Fruit fly (Drosophila melanogaster) whole organism, embryonic: ENCODE data around the gene CG11892.

Experiments
- CG10147 ChIP-seq: fragments of 200-800 bp; sonication (Bioruptor generic); optimal IDR thresholded peaks from 2 replicates; lab custom pipeline; 2019; ENCODE audit warnings: missing biosample characterization, mild to moderate bottlenecking, missing genetic modification characterization, moderate library complexity
- CG10209 ChIP-seq: fragments of 200-800 bp; sonication (Bioruptor generic); optimal IDR thresholded peaks from 3 replicates; lab custom pipeline; 2017; ENCODE audit warnings: missing biosample characterization, mild to moderate bottlenecking, missing genetic modification characterization, missing genetic modification reagents
- CG1024 ChIP-seq: fragments of 200-800 bp; sonication (Bioruptor generic); IDR thresholded peaks from 2 replicates; pipeline ENCODE4 v1.3.6; 2022; ENCODE audit warnings: missing biosample characterization, missing genetic modification characterization
- CG10321 ChIP-seq: fragments of 200-800 bp; sonication (Bioruptor generic); IDR thresholded peaks from 2 replicates; pipeline ENCODE4 v1.3.6; 2022; ENCODE audit warnings: missing biosample characterization, missing genetic modification characterization
- CG10543 ChIP-seq: fragments of 200-800 bp; sonication (Bioruptor generic); optimal IDR thresholded peaks from 3 replicates; lab custom pipeline; 2017; ENCODE audit warnings: missing biosample characterization, mild to moderate bottlenecking, missing genetic modification characterization, moderate library complexity
- CG11723 ChIP-seq: fragments of 200-800 bp; sonication (Bioruptor generic); optimal IDR thresholded peaks from 2 replicates; lab custom pipeline; 2017; ENCODE audit warnings: missing biosample characterization, mild to moderate bottlenecking, missing genetic modification characterization
- CG13123 ChIP-seq: fragments of 200-800 bp; sonication (Bioruptor generic); optimal IDR thresholded peaks from 2 replicates; lab custom pipeline; 2016; ENCODE audit warnings: missing biosample characterization, missing genetic modification characterization
- CG13894 ChIP-seq: fragments of 200-800 bp; sonication (Bioruptor generic); optimal IDR thresholded peaks from 3 replicates; lab custom pipeline; 2018; ENCODE audit warnings: missing biosample characterization, mild to moderate bottlenecking, missing genetic modification characterization, moderate library complexity
- CG14965 ChIP-seq: fragments of 200-800 bp; sonication (Bioruptor generic); optimal IDR thresholded peaks from 2 replicates; lab custom pipeline; 2016; ENCODE audit warnings: missing biosample characterization, missing genetic modification characterization, borderline replicate concordance
- CG15011 ChIP-seq: fragments of 200-800 bp; sonication (Bioruptor generic); optimal IDR thresholded peaks from 3 replicates; lab custom pipeline; 2018; ENCODE audit warnings: missing biosample characterization, mild to moderate bottlenecking, missing genetic modification characterization
- CG16863 ChIP-seq: fragments of 200-800 bp; sonication (Bioruptor generic); optimal IDR thresholded peaks from 3 replicates; lab custom pipeline; 2016; ENCODE audit warnings: missing biosample characterization, missing genetic modification characterization
- CG17568 ChIP-seq: fragments of 200-800 bp; sonication (Bioruptor generic); optimal IDR thresholded peaks from 2 replicates; lab custom pipeline; 2018; ENCODE audit warnings: missing biosample characterization, mild to moderate bottlenecking, missing genetic modification characterization, moderate library complexity
- CG17829 ChIP-seq: fragments of 200-800 bp; optimal IDR thresholded peaks from 2 replicates; lab custom pipeline; 2019; ENCODE audit warnings: missing biosample characterization, mild to moderate bottlenecking, missing genetic modification characterization, moderate library complexity
- CG1832 ChIP-seq: fragments of 200-800 bp; sonication (Bioruptor generic); optimal IDR thresholded peaks from 2 replicates; lab custom pipeline; 2017; ENCODE audit warnings: missing biosample characterization, mild to moderate bottlenecking, missing genetic modification characterization, inconsistent platforms
- CG18619 ChIP-seq: fragments of 200-800 bp; sonication (Bioruptor generic); optimal IDR thresholded peaks from 3 replicates; lab custom pipeline; 2017; ENCODE audit warnings: missing biosample characterization, mild to moderate bottlenecking, missing genetic modification characterization
- CG3726 ChIP-seq: fragments of 200-800 bp; sonication (Bioruptor generic); IDR thresholded peaks from 3 replicates; pipeline ENCODE4, ENCODE4 v1.3.6; 2022; ENCODE audit warnings: missing biosample characterization, missing genetic modification characterization
- CG4424 ChIP-seq: fragments of 200-800 bp; sonication (Bioruptor generic); optimal IDR thresholded peaks from 3 replicates; lab custom pipeline; 2016; ENCODE audit warnings: missing biosample characterization, missing genetic modification characterization
- CG6854 ChIP-seq: fragments of 200-800 bp; sonication (Bioruptor generic); optimal IDR thresholded peaks from 3 replicates; lab custom pipeline; 2017; ENCODE audit warnings: missing biosample characterization, mild to moderate bottlenecking, missing genetic modification characterization
- CG7839 ChIP-seq: fragments of 200-800 bp; sonication (Bioruptor generic); optimal IDR thresholded peaks from 3 replicates; lab custom pipeline; 2018; ENCODE audit warnings: missing biosample characterization, mild to moderate bottlenecking, missing genetic modification characterization, moderate library complexity
- CG8359 ChIP-seq: fragments of 200-800 bp; sonication (Bioruptor generic); optimal IDR thresholded peaks from 2 replicates; lab custom pipeline; 2017; ENCODE audit warnings: missing biosample characterization, mild to moderate bottlenecking, missing genetic modification characterization, borderline replicate concordance
- CG8924 ChIP-seq: fragments of 200-800 bp; optimal IDR thresholded peaks from 3 replicates; lab custom pipeline; 2019; ENCODE audit warnings: missing biosample characterization, mild to moderate bottlenecking, missing genetic modification characterization, moderate library complexity
- CHES-1-like ChIP-seq: fragments of 200-800 bp; sonication (Bioruptor generic); optimal IDR thresholded peaks from 2 replicates; lab custom pipeline; 2016; ENCODE audit warnings: missing biosample characterization, missing genetic modification characterization
- D19A ChIP-seq: fragments of 200-800 bp; optimal IDR thresholded peaks from 3 replicates; lab custom pipeline; 2019; ENCODE audit warnings: missing biosample characterization, mild to moderate bottlenecking, missing genetic modification characterization, moderate library complexity
- E2f1 ChIP-seq: fragments of 200-800 bp; sonication (Bioruptor generic); IDR thresholded peaks from 2 replicates; pipeline ENCODE4 v1.3.6; 2022; ENCODE audit warnings: missing biosample characterization, missing genetic modification characterization
- Elba2 ChIP-seq: fragments of 200-800 bp; sonication (Bioruptor generic); optimal IDR thresholded peaks from 3 replicates; lab custom pipeline; 2016; ENCODE audit warnings: missing biosample characterization, missing genetic modification characterization
- Gsc ChIP-seq: fragments of 200-800 bp; sonication (Bioruptor generic); IDR thresholded peaks from 2 replicates; pipeline ENCODE4 v1.3.6; 2022; ENCODE audit warnings: missing biosample characterization, missing genetic modification characterization
- H15 ChIP-seq: fragments of 200-800 bp; sonication (Bioruptor generic); IDR thresholded peaks from 3 replicates; pipeline ENCODE4 v1.3.6; 2022; ENCODE audit warnings: missing biosample characterization, missing genetic modification characterization
- HmgZ ChIP-seq: fragments of 200-800 bp; sonication (Bioruptor generic); optimal IDR thresholded peaks from 2 replicates; lab custom pipeline; 2018; ENCODE audit warnings: missing biosample characterization, mild to moderate bottlenecking, missing genetic modification characterization
- Mad ChIP-seq: fragments of 200-800 bp; sonication (Bioruptor generic); optimal IDR thresholded peaks from 2 replicates; lab custom pipeline; 2016; ENCODE audit warnings: missing biosample characterization, missing genetic modification characterization
- Meics ChIP-seq: fragments of 200-800 bp; sonication (Bioruptor generic); optimal IDR thresholded peaks from 2 replicates; lab custom pipeline; 2017; ENCODE audit warnings: missing biosample characterization, mild to moderate bottlenecking, missing genetic modification characterization
- Myb ChIP-seq: fragments of 200-800 bp; sonication (Bioruptor generic); optimal IDR thresholded peaks from 2 replicates; lab custom pipeline; 2016; ENCODE audit warnings: missing biosample characterization, missing genetic modification characterization
- NK7.1 ChIP-seq: fragments of 200-800 bp; sonication (Bioruptor generic); optimal IDR thresholded peaks from 3 replicates; lab custom pipeline; 2016; ENCODE audit warnings: missing biosample characterization, missing genetic modification characterization
- Side ChIP-seq: fragments of 200-800 bp; sonication (Bioruptor generic); optimal IDR thresholded peaks from 2 replicates; lab custom pipeline; 2016; ENCODE audit warnings: missing biosample characterization, missing genetic modification characterization
- az2 ChIP-seq: fragments of 200-800 bp; sonication (Bioruptor generic); optimal IDR thresholded peaks from 3 replicates; lab custom pipeline; 2016; ENCODE audit warnings: missing biosample characterization, missing genetic modification characterization
- dm ChIP-seq: fragments of 200-800 bp; sonication (Bioruptor generic); optimal IDR thresholded peaks from 3 replicates; lab custom pipeline; 2016; ENCODE audit warnings: missing biosample characterization, missing genetic modification characterization
- dysf ChIP-seq: fragments of 200-800 bp; sonication (Bioruptor generic); IDR thresholded peaks from 3 replicates; pipeline ENCODE4 v1.3.6; 2022; ENCODE audit warnings: missing biosample characterization, missing genetic modification characterization
- en ChIP-seq: fragments of 200-800 bp; sonication (Bioruptor generic); optimal IDR thresholded peaks from 2 replicates; lab custom pipeline; 2016; ENCODE audit warnings: missing biosample characterization, missing genetic modification characterization
- knrl ChIP-seq: fragments of 200-800 bp; sonication (Bioruptor generic); IDR thresholded peaks from 3 replicates; pipeline ENCODE4 v1.3.6; 2022; ENCODE audit warnings: missing biosample characterization, missing genetic modification characterization; ENCODE audit not compliant: partially characterized antibody
- lov ChIP-seq, 2 experiments: fragments of 200-800 bp in 1 of 2; fragments of >200 bp in 1 of 2; sonication (Bioruptor generic) in 1 of 2; IDR thresholded peaks in 1 of 2; optimal IDR thresholded peaks in 1 of 2; 2 replicates in 1 of 2; 3 replicates in 1 of 2; pipeline versions ENCODE4 v1.3.6 to Lab custom; 2017 to 2022; ENCODE audit warnings: missing biosample characterization in 1 of 2, missing genetic modification characterization in 1 of 2
- nom ChIP-seq: fragments of 200-800 bp; sonication (Bioruptor generic); optimal IDR thresholded peaks from 2 replicates; lab custom pipeline; 2017; ENCODE audit warnings: missing biosample characterization, missing genetic modification characterization, mild to moderate bottlenecking, moderate library complexity, missing genetic modification reagents
- pzg ChIP-seq: fragments of 200-800 bp; sonication (Bioruptor generic); optimal IDR thresholded peaks from 3 replicates; lab custom pipeline; 2018; ENCODE audit warnings: missing biosample characterization, mild to moderate bottlenecking, missing genetic modification characterization, moderate library complexity
- shn ChIP-seq: fragments of 200-800 bp; sonication (Bioruptor generic); optimal IDR thresholded peaks from 3 replicates; lab custom pipeline; 2016; ENCODE audit warnings: missing biosample characterization, missing genetic modification characterization
- slbo ChIP-seq: fragments of 200-800 bp; sonication (Bioruptor generic); IDR thresholded peaks from 2 replicates; pipeline ENCODE4 v1.3.6; 2022; ENCODE audit warnings: missing biosample characterization, missing genetic modification characterization
- slou ChIP-seq: fragments of 200-800 bp; sonication (Bioruptor generic); optimal IDR thresholded peaks from 3 replicates; lab custom pipeline; 2016; ENCODE audit warnings: missing biosample characterization, missing genetic modification characterization
- so ChIP-seq: fragments of 200-800 bp; sonication (Bioruptor generic); IDR thresholded peaks from 3 replicates; pipeline ENCODE4 v1.3.6; 2022; ENCODE audit warnings: missing biosample characterization, missing genetic modification characterization
- stc ChIP-seq: fragments of 200-800 bp; sonication (Bioruptor generic); IDR thresholded peaks from 2 replicates; pipeline ENCODE4 v1.3.6; 2022; ENCODE audit warnings: missing biosample characterization, missing genetic modification characterization
- tll ChIP-seq, 2 experiments: fragments of 200-800 bp in 1 of 2; fragments of >200 bp in 1 of 2; sonication (Bioruptor generic) in 1 of 2; optimal IDR thresholded peaks; 2 replicates each; lab custom pipeline; 2017 to 2019; ENCODE audit warnings: missing biosample characterization in 2 of 2, missing genetic modification characterization in 2 of 2, mild to moderate bottlenecking in 1 of 2, moderate library complexity in 1 of 2
- twi ChIP-seq: fragments of 200-800 bp; optimal IDR thresholded peaks from 2 replicates; lab custom pipeline; 2019; ENCODE audit warnings: missing biosample characterization, mild to moderate bottlenecking, missing genetic modification characterization, moderate library complexity

CG11892 gene

dm6 chr3R:25232271-25232989 lies 48.9 kb upstream of the CG11892 start, which contains the start of gene Cad96Cb (continued):
- TF ChIP-seq CG10209 (peak; percentile 85), CG3726 (GFP tag; lab: Robert Waterston, UW) (no peak), tll (GFP tag; optimal IDR thresholded peaks at IDR 0.05; lab: Kevin White, UChicago) (no peak), CG1024 (GFP tag; lab: Robert Waterston, UW) (0 out of 2 replicates have a peak, but pooled peaks have one; percentile 12), slbo (GFP tag; lab: Robert Waterston, UW) (peak; percentile 38; the same call in 1 of the 2 replicates), CG8359 (GFP tag; lab: Kevin White, UChicago) (peak; percentile 76), Mad (GFP tag; lab: Kevin White, UChicago) (peak; percentile 72), pzg (no peak), Meics (GFP tag; lab: Kevin White, UChicago) (peak; percentile 69), CG10543 (GFP tag; lab: Kevin White, UChicago) (no peak), CG16863 (peak; percentile 82), HmgZ (peak; percentile 39), Side (peak; percentile 71), NK7.1 (peak; percentile 68), stc (GFP tag; lab: Robert Waterston, UW) (peak; percentile 62; the same call in 1 of the 2 replicates), lov (optimal IDR thresholded peaks at IDR 0.05; lab: Kevin White, UChicago) (no peak), lov (GFP tag; IDR thresholded peaks at IDR 0.05; lab: Robert Waterston, UW) (no peak), CG15011 (peak; percentile 77), CG4424 (peak; percentile 92), CHES-1-like (peak; percentile 52), twi (tag; lab: Kevin White, UChicago) (peak; percentile 78), nom (peak; percentile 81), CG18619 (GFP tag; lab: Kevin White, UChicago) (peak; percentile 82), CG17829 (tag; lab: Kevin White, UChicago) (peak; percentile 84), CG13123 (GFP tag; lab: Kevin White, UChicago) (peak; percentile 7), CG13894 (tag; lab: Kevin White, UChicago) (no peak), CG11723 (GFP tag; lab: Kevin White, UChicago) (peak; percentile 80), slou (peak; percentile 35), az2 (GFP tag; lab: Kevin White, UChicago) (peak; percentile 85), dysf (GFP tag; lab: Robert Waterston, UW) (peak; percentile 73), en (GFP tag; lab: Kevin White, UChicago) (peak; percentile 66), Gsc (no peak), CG10321 (no peak), Myb (GFP tag; lab: Kevin White, UChicago) (peak; percentile 54), so (peak; percentile 66; the same call in 1 of the 3 replicates), knrl (GFP tag; lab: Robert Waterston, UW) (no peak), CG8924 (tag; lab: Kevin White, UChicago) (peak; percentile 86), CG1832 (GFP tag; lab: Kevin White, UChicago) (no peak), H15 (GFP tag; lab: Robert Waterston, UW) (peak; percentile 64; the same call in 1 of the 3 replicates), CG10147 (GFP tag; lab: Kevin White, UChicago) (peak; percentile 77), Elba2 (GFP tag; lab: Kevin White, UChicago) (no peak), D19A (peak; percentile 84), E2f1 (GFP tag; lab: Robert Waterston, UW) (peak; percentile 48; the same call in 1 of the 2 replicates), dm (GFP tag; lab: Kevin White, UChicago) (peak; percentile 68), CG7839 (tag; lab: Kevin White, UChicago) (peak; percentile 90), CG17568 (no peak), shn (GFP tag; lab: Kevin White, UChicago) (peak; percentile 53), CG14965 (GFP tag; lab: Kevin White, UChicago) (peak; percentile 40), CG6854 (peak; percentile 72)
